Worm (Caenorhabditis elegans) whole organism, L4/young adult: Measurements from ENCODE around the gene hmp-1.

ENCODE experiments used
- W03F9.2 ChIP-seq: fragments of 150-350 bp; optimal IDR thresholded peaks from 2 replicates; lab custom pipeline; 2014; ENCODE audit warnings: missing biosample characterization, missing genetic modification characterization
- dao-5 ChIP-seq: sonication (generic microtip); optimal IDR thresholded peaks from 2 replicates; lab custom pipeline; 2016; ENCODE audit warnings: missing genotype, missing genetic modification characterization, moderate library complexity, missing compliant biosample characterization
- him-1 ChIP-seq: sonication (generic microtip); optimal IDR thresholded peaks from 2 replicates; lab custom pipeline; 2016; ENCODE audit warnings: missing genotype, missing genetic modification reagents, missing genetic modification characterization, missing compliant biosample characterization

DNA sequence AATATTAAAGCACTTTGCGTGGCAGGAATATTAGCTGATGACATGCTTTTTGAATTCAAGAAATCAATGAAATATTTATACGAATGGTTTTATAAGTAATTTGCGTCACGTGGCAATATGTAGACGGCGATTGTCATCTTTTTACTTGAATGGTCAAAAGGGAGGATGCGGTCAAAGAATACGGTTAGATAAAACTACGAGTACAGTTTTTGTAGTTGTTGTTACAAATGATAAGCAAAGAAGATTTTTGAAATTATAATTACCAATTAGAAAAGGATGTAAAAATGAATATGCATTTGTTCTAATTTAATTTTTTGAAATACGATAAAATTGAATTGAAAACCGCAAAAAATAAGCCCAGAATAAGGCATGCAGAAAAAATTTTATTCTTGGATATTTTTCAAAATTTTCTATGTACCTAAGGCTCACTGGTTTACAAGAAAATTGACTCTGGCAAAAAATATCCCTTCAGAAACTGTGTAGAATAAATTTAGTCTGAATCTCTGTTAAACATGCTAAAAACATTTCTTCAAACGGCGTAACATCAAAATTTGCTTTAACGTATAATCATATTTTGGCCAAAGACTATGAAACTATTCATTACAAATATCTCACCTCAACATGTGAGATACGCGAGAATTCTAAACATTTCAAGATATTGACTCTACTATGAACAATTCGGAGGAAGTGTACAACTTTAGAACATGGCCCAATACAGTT is 45.6 kb downstream of the hmp-1 start, which contains the start of the genes sodh-2 and srx-76:
- no peak for TF ChIP-seq dao-5 (tag; lab: Kevin White, UChicago)
- TF ChIP-seq him-1 (tag; lab: Kevin White, UChicago) = no peak
- TF ChIP-seq W03F9.2 (tag; lab: Kevin White, UChicago) = no peak
